Worm (Caenorhabditis elegans) whole organism, mixed stage, embryonic: ENCODE measurements around the gene F13E9.13.

ENCODE experiments used
- bed-3 ChIP-seq: fragments of 200-800 bp; sonication (Bioruptor generic); optimal IDR thresholded peaks from 3 replicates; lab custom pipeline; 2018; ENCODE audit warnings: mild to moderate bottlenecking, missing genetic modification characterization, moderate library complexity, missing compliant biosample characterization
- ceh-39 ChIP-seq: fragments of 150-350 bp; optimal IDR thresholded peaks from 2 replicates; lab custom pipeline; 2014; ENCODE audit warnings: missing biosample characterization, missing genetic modification characterization
- ces-1 ChIP-seq: fragments of 150-350 bp; optimal IDR thresholded peaks from 2 replicates; lab custom pipeline; 2014; ENCODE audit warnings: missing biosample characterization, missing genetic modification reagents, missing genetic modification characterization
- lsy-2 ChIP-seq: fragments of 150-350 bp; optimal IDR thresholded peaks from 2 replicates; lab custom pipeline; 2014; ENCODE audit warnings: missing biosample characterization, missing genetic modification characterization
- mep-1 ChIP-seq: fragments of 150-350 bp; optimal IDR thresholded peaks from 2 replicates; lab custom pipeline; 2017; ENCODE audit warnings: missing biosample characterization, missing genetic modification reagents, missing genetic modification characterization, inconsistent platforms
- mls-2 ChIP-seq: sonication (generic microtip); optimal IDR thresholded peaks from 2 replicates; lab custom pipeline; 2016; ENCODE audit warnings: mild to moderate bottlenecking, missing genetic modification characterization, moderate library complexity, missing compliant biosample characterization
- nhr-237 ChIP-seq: fragments of 150-350 bp; optimal IDR thresholded peaks from 2 replicates; lab custom pipeline; 2014; ENCODE audit warnings: missing biosample characterization, missing genetic modification characterization
- snpc-4 ChIP-seq: fragments of 150-350 bp; optimal IDR thresholded peaks from 2 replicates; lab custom pipeline; 2014; ENCODE audit warnings: missing biosample characterization, missing genetic modification characterization
- unc-39 ChIP-seq: fragments of 150-350 bp; optimal IDR thresholded peaks from 2 replicates; lab custom pipeline; 2014; ENCODE audit warnings: missing biosample characterization, missing genetic modification characterization
- ztf-11 ChIP-seq: fragments of 150-350 bp; optimal IDR thresholded peaks from 2 replicates; lab custom pipeline; 2014; ENCODE audit warnings: missing biosample characterization, missing genetic modification characterization

ce11 chrIV:10904282-10904681 is 22.9 kb downstream of the F13E9.13 start, which contains the start of gene ZK596.3:
- TF ChIP-seq snpc-4 (tag; lab: Kevin White, UChicago) = no peak
- no peak for TF ChIP-seq ceh-39 (tag; lab: Kevin White, UChicago)
- TF ChIP-seq ztf-11 (tag; lab: Kevin White, UChicago) = no peak
- TF ChIP-seq mep-1 (tag; lab: Kevin White, UChicago) = no peak
- no peak for TF ChIP-seq bed-3 (GFP tag; lab: Kevin White, UChicago)
- no peak for TF ChIP-seq nhr-237 (tag; lab: Kevin White, UChicago)
- TF ChIP-seq mls-2 (tag; lab: Kevin White, UChicago) = no peak
- no peak for TF ChIP-seq unc-39 (tag; lab: Kevin White, UChicago)
- TF ChIP-seq lsy-2 = no peak
- no peak for TF ChIP-seq ces-1 (GFP tag; lab: Kevin White, UChicago)
